Fruit fly (Drosophila melanogaster): ENCODE measurements around the gene CG9121.

CG9121 gene

dm6 chr2L:5099790-5100360, 49.0 kb upstream of the CG9121 start, which contains the start of gene ND-13A (continued):
- TF ChIP-seq nerfin-2 (GFP tag; IDR thresholded peaks at IDR 0.05; ENCODE audit: partially characterized antibody), result no peak
- TF ChIP-seq oc (tag; optimal IDR thresholded peaks at IDR 0.05), result no peak
- TF ChIP-seq tap (tag; optimal IDR thresholded peaks at IDR 0.05), result no peak
- no peak for TF ChIP-seq Jarid2 (GFP tag; optimal IDR thresholded peaks at IDR 0.05)
- no peak for TF ChIP-seq ssp (GFP tag; IDR thresholded peaks at IDR 0.05)
- no peak for TF ChIP-seq ken (GFP tag; IDR thresholded peaks at IDR 0.05)
- no peak for TF ChIP-seq zfh1 (GFP tag; IDR thresholded peaks at IDR 0.05)
- TF ChIP-seq Fer3 (tag; optimal IDR thresholded peaks at IDR 0.05), result no peak
- peak; percentile 40 for TF ChIP-seq CG1603 (tag; optimal IDR thresholded peaks at IDR 0.05)
- TF ChIP-seq Fer1 (GFP tag; optimal IDR thresholded peaks at IDR 0.05), result peak; percentile 18
- TF ChIP-seq CG12769 (tag; optimal IDR thresholded peaks at IDR 0.05), result no peak
- no peak for TF ChIP-seq CG3163 (GFP tag; optimal IDR thresholded peaks at IDR 0.05)
- TF ChIP-seq lola (GFP tag; optimal IDR thresholded peaks at IDR 0.05), result no peak
- TF ChIP-seq dpn (GFP tag; optimal IDR thresholded peaks at IDR 0.05), result no peak
- no peak for TF ChIP-seq otp (GFP tag; IDR thresholded peaks at IDR 0.05)
- TF ChIP-seq CG14014 (GFP tag; IDR thresholded peaks at IDR 0.05), result no peak
- TF ChIP-seq Chrac-16 (GFP tag; optimal IDR thresholded peaks at IDR 0.05), result no peak
- TF ChIP-seq Med (GFP tag), result peak; percentile 47
- TF ChIP-seq sim (GFP tag; IDR thresholded peaks at IDR 0.05), result no peak
- TF ChIP-seq Optix (GFP tag; IDR thresholded peaks at IDR 0.05), result no peak
- no peak for TF ChIP-seq CG2116 (GFP tag; optimal IDR thresholded peaks at IDR 0.05)
- TF ChIP-seq CG14050 (GFP tag; IDR thresholded peaks at IDR 0.05), result no peak
- TF ChIP-seq crc (GFP tag; optimal IDR thresholded peaks at IDR 0.05), result no peak
- TF ChIP-seq CG12071 (GFP tag; optimal IDR thresholded peaks at IDR 0.05), result no peak
- TF ChIP-seq CG17912 (GFP tag; optimal IDR thresholded peaks at IDR 0.05), result no peak
- TF ChIP-seq CG18011 (GFP tag; optimal IDR thresholded peaks at IDR 0.05), result no peak
- TF ChIP-seq CG11560 (tag; IDR thresholded peaks at IDR 0.05), result no peak
- TF ChIP-seq Hmx (GFP tag; optimal IDR thresholded peaks at IDR 0.05), result no peak
- TF ChIP-seq sob (GFP tag; IDR thresholded peaks at IDR 0.05), result no peak
- peak; percentile 83 for TF ChIP-seq MESR4 (GFP tag; optimal IDR thresholded peaks at IDR 0.05)
- TF ChIP-seq BEAF-32 (GFP tag; optimal IDR thresholded peaks at IDR 0.05), result peak; percentile 18
- TF ChIP-seq NfI (GFP tag; optimal IDR thresholded peaks at IDR 0.05), result no peak
- no peak for TF ChIP-seq ham (GFP tag; IDR thresholded peaks at IDR 0.05)
- TF ChIP-seq Scr (GFP tag; IDR thresholded peaks at IDR 0.05; ENCODE audit: partially characterized antibody), result peak; percentile 30; the same call in 1 of the 2 replicates
- no peak for TF ChIP-seq prd (optimal IDR thresholded peaks at IDR 0.05)
- TF ChIP-seq prd (GFP tag; IDR thresholded peaks at IDR 0.05), result no peak
- TF ChIP-seq CG16863 (GFP tag; optimal IDR thresholded peaks at IDR 0.05), result no peak
- peak; percentile 9 for TF ChIP-seq CG15601 (tag; optimal IDR thresholded peaks at IDR 0.05)
- no peak for TF ChIP-seq CG4820 (GFP tag; optimal IDR thresholded peaks at IDR 0.05)
- TF ChIP-seq CG6175 (GFP tag; IDR thresholded peaks at IDR 0.05), result no peak
- TF ChIP-seq CG3838 (GFP tag; optimal IDR thresholded peaks at IDR 0.05), result no peak
- TF ChIP-seq CG34376 (GFP tag; optimal IDR thresholded peaks at IDR 0.05), result no peak
- no peak for TF ChIP-seq Max (GFP tag; optimal IDR thresholded peaks at IDR 0.05)
- no peak for TF ChIP-seq dysf (GFP tag; IDR thresholded peaks at IDR 0.05)
- TF ChIP-seq vnd (GFP tag; IDR thresholded peaks at IDR 0.05; ENCODE audit: partially characterized antibody), result no peak
- TF ChIP-seq ash1 (GFP tag; optimal IDR thresholded peaks at IDR 0.05), result no peak
- TF ChIP-seq Gug (GFP tag; IDR thresholded peaks at IDR 0.05), result no peak
- no peak for TF ChIP-seq CG8290 (GFP tag; optimal IDR thresholded peaks at IDR 0.05)
- TF ChIP-seq CG8290 (tag; optimal IDR thresholded peaks at IDR 0.05), result peak in 1 of 2 experiments; percentile 61
- no peak for TF ChIP-seq CG34224 (GFP tag; IDR thresholded peaks at IDR 0.05; ENCODE audit: partially characterized antibody)
- TF ChIP-seq croc (GFP tag; conservative IDR thresholded peaks at IDR 0.05), result no peak

Data from whole organism, embryonic.